Fruit fly (Drosophila melanogaster): Measurements from ENCODE around the gene CG6761.

Gene CG6761

dm6 chr3L:9689809-9690208 is 13.6 kb downstream of the CG6761 start:
- TF ChIP-seq CG8478 (optimal IDR thresholded peaks at IDR 0.05): no peak
- no peak for TF ChIP-seq psq (optimal IDR thresholded peaks at IDR 0.05)
- TF ChIP-seq EcR (GFP tag; optimal IDR thresholded peaks at IDR 0.05): no peak
- no peak for TF ChIP-seq pan (optimal IDR thresholded peaks at IDR 0.05)

dm6 chr3L:9688674-9689073 is 14.7 kb downstream of the CG6761 start:
- no peak for TF ChIP-seq Dll (optimal IDR thresholded peaks at IDR 0.05)
- TF ChIP-seq EcR (GFP tag; optimal IDR thresholded peaks at IDR 0.05): no peak
- TF ChIP-seq psq (optimal IDR thresholded peaks at IDR 0.05): no peak
- no peak for TF ChIP-seq pan (optimal IDR thresholded peaks at IDR 0.05)
- no peak for TF ChIP-seq usp (GFP tag; optimal IDR thresholded peaks at IDR 0.05)
- TF ChIP-seq CG8478 (optimal IDR thresholded peaks at IDR 0.05): no peak

- TF ChIP-seq pan (optimal IDR thresholded peaks at IDR 0.05): no peak
- no peak for TF ChIP-seq CG8478 (optimal IDR thresholded peaks at IDR 0.05)
- TF ChIP-seq usp (GFP tag; optimal IDR thresholded peaks at IDR 0.05): no peak
- no peak for TF ChIP-seq EcR (GFP tag; optimal IDR thresholded peaks at IDR 0.05)
Observed at dm6 chr3L:9687536-9687935, 15.9 kb downstream of the CG6761 start.

dm6 chr3L:9684871-9685270 is 18.5 kb downstream of the CG6761 start, which contains the start of gene CG16719:
Gene CG16719, plus strand, starts transcription at chr3L:9685171.
- no peak for TF ChIP-seq usp (GFP tag; optimal IDR thresholded peaks at IDR 0.05)
- TF ChIP-seq CG8478 (optimal IDR thresholded peaks at IDR 0.05): no peak
- TF ChIP-seq EcR (GFP tag; optimal IDR thresholded peaks at IDR 0.05): no peak
- no peak for TF ChIP-seq psq (optimal IDR thresholded peaks at IDR 0.05)
- TF ChIP-seq pan (optimal IDR thresholded peaks at IDR 0.05): no peak
- TF ChIP-seq Dll (optimal IDR thresholded peaks at IDR 0.05): no peak

- TF ChIP-seq psq (optimal IDR thresholded peaks at IDR 0.05) (no peak), Dll (optimal IDR thresholded peaks at IDR 0.05) (no peak), CG8478 (optimal IDR thresholded peaks at IDR 0.05) (no peak), EcR (GFP tag; optimal IDR thresholded peaks at IDR 0.05) (no peak), pan (optimal IDR thresholded peaks at IDR 0.05) (no peak), usp (GFP tag; optimal IDR thresholded peaks at IDR 0.05) (no peak)
Observed at dm6 chr3L:9680968-9681367, 22.4 kb downstream of the CG6761 start, which contains the start of gene alphaTub67C. Gene alphaTub67C, plus strand, starts transcription at chr3L:9681268.

dm6 chr3L:9678994-9679393 is 24.4 kb downstream of the CG6761 start, which contains the start of the genes fry and CG16717:
Gene fry, minus strand, starts transcription at chr3L:9679103.
Gene CG16717, plus strand, starts transcription at chr3L:9679201.
- no peak for TF ChIP-seq pan (optimal IDR thresholded peaks at IDR 0.05)
- no peak for TF ChIP-seq Dll (optimal IDR thresholded peaks at IDR 0.05)
- no peak for TF ChIP-seq EcR (GFP tag; optimal IDR thresholded peaks at IDR 0.05)
- TF ChIP-seq CG8478 (optimal IDR thresholded peaks at IDR 0.05): no peak
- no peak for TF ChIP-seq psq (optimal IDR thresholded peaks at IDR 0.05)
- no peak for TF ChIP-seq usp (GFP tag; optimal IDR thresholded peaks at IDR 0.05)

- no peak for TF ChIP-seq psq (optimal IDR thresholded peaks at IDR 0.05)
- no peak for TF ChIP-seq usp (GFP tag; optimal IDR thresholded peaks at IDR 0.05)
- TF ChIP-seq CG8478 (optimal IDR thresholded peaks at IDR 0.05): no peak
- TF ChIP-seq Dll (optimal IDR thresholded peaks at IDR 0.05): no peak
- TF ChIP-seq EcR (GFP tag; optimal IDR thresholded peaks at IDR 0.05): no peak
- TF ChIP-seq pan (optimal IDR thresholded peaks at IDR 0.05): no peak
Observed at dm6 chr3L:9678007-9678497, 25.3 kb downstream of the CG6761 start.

dm6 chr3L:9677260-9677659 is 26.1 kb downstream of the CG6761 start:
- no peak for TF ChIP-seq CG8478 (optimal IDR thresholded peaks at IDR 0.05)

dm6 chr3L:9675528-9675963 is 27.8 kb downstream of the CG6761 start:
- TF ChIP-seq Dll (optimal IDR thresholded peaks at IDR 0.05) (no peak), pan (optimal IDR thresholded peaks at IDR 0.05) (no peak), usp (GFP tag; optimal IDR thresholded peaks at IDR 0.05) (no peak), psq (optimal IDR thresholded peaks at IDR 0.05) (no peak), CG8478 (optimal IDR thresholded peaks at IDR 0.05) (no peak), EcR (GFP tag; optimal IDR thresholded peaks at IDR 0.05) (no peak)

- no peak for TF ChIP-seq EcR (GFP tag; optimal IDR thresholded peaks at IDR 0.05)
- TF ChIP-seq Dll (optimal IDR thresholded peaks at IDR 0.05): no peak
- no peak for TF ChIP-seq CG8478 (optimal IDR thresholded peaks at IDR 0.05)
- no peak for TF ChIP-seq psq (optimal IDR thresholded peaks at IDR 0.05)
- TF ChIP-seq usp (GFP tag; optimal IDR thresholded peaks at IDR 0.05): no peak
- no peak for TF ChIP-seq pan (optimal IDR thresholded peaks at IDR 0.05)
Observed at dm6 chr3L:9674300-9674699, 29.1 kb downstream of the CG6761 start.

- TF ChIP-seq pan (optimal IDR thresholded peaks at IDR 0.05): peak; percentile 17
- no peak for TF ChIP-seq psq (optimal IDR thresholded peaks at IDR 0.05)
- TF ChIP-seq EcR (GFP tag; optimal IDR thresholded peaks at IDR 0.05): no peak
- no peak for TF ChIP-seq usp (GFP tag; optimal IDR thresholded peaks at IDR 0.05)
- no peak for TF ChIP-seq Dll (optimal IDR thresholded peaks at IDR 0.05)
- TF ChIP-seq CG8478 (optimal IDR thresholded peaks at IDR 0.05): no peak
Observed at dm6 chr3L:9671372-9671771, 32.0 kb downstream of the CG6761 start.
